Fruit fly (Drosophila melanogaster): ENCODE results near the gene CG42571.

Gene CG42571

DNA sequence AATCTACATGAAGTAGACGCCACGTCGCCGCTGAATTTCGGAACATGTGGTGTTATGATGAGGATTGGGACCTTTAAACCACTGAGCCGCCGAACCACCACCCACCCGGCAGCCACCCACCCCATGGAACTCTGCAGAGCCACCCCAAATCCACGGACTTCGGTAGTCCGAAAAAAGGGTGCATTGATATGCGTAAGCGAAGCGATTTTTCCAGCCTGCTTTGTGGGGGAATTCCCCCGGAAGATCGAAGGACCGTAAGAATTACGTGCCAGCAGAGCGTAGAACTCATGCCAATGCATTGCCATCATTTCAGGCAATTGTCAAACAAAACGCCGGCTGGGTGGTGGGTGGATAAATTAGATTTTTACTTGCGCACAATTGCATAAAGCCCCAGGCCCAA, 38.0 kb upstream of the CG42571 start:
- TF ChIP-seq CG14711 (tag; optimal IDR thresholded peaks at IDR 0.05) (no peak), CG12768 (GFP tag; optimal IDR thresholded peaks at IDR 0.05) (no peak), Mnt (GFP tag; optimal IDR thresholded peaks at IDR 0.05) (no peak), Hr96 (GFP tag; optimal IDR thresholded peaks at IDR 0.05) (no peak), pad (GFP tag; optimal IDR thresholded peaks at IDR 0.05) (no peak), cnc (optimal IDR thresholded peaks at IDR 0.05) (no peak), kay (GFP tag; ENCODE audit: borderline replicate concordance) (no peak), CG7101 (tag; optimal IDR thresholded peaks at IDR 0.05) (no peak), CG7045 (GFP tag; optimal IDR thresholded peaks at IDR 0.05) (no peak), CG11617 (GFP tag; optimal IDR thresholded peaks at IDR 0.05) (no peak), cic (GFP tag; optimal IDR thresholded peaks at IDR 0.05) (no peak)

DNA sequence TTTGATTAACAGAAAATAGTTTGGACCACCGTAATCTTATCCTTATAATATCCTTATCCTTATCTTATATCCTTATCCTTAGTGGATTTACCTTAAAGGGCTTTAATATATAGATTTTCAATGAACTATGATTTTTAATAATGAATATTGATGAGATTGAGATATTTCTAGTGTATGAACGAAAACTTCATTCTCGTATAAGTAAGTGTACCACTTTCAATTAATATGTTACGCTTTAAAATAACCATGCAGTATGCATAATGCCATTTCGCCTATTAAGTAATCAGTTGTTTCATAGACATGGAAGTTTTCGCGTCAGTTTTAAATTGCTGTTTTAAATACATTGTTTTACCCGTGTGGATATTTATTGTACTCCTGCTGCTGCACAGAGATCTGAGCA, 36.8 kb upstream of the CG42571 start, which contains the start of gene CG7304:
CG7304 (plus strand) TSS at position 301 of the 400 bp plus-strand sequence.
- no peak for TF ChIP-seq CG7045 (GFP tag; optimal IDR thresholded peaks at IDR 0.05)
- TF ChIP-seq CG1620 (GFP tag; optimal IDR thresholded peaks at IDR 0.05): no peak
- TF ChIP-seq CG5204 (GFP tag; optimal IDR thresholded peaks at IDR 0.05): no peak
- no peak for TF ChIP-seq Hr96 (GFP tag; optimal IDR thresholded peaks at IDR 0.05)
- TF ChIP-seq Crg-1 (GFP tag; optimal IDR thresholded peaks at IDR 0.05): no peak
- no peak for TF ChIP-seq CG12768 (GFP tag; optimal IDR thresholded peaks at IDR 0.05)
- no peak for TF ChIP-seq cic (GFP tag; optimal IDR thresholded peaks at IDR 0.05)
- no peak for TF ChIP-seq kay (GFP tag; ENCODE audit: borderline replicate concordance)
- TF ChIP-seq Mnt (GFP tag; optimal IDR thresholded peaks at IDR 0.05): no peak
- no peak for TF ChIP-seq tj (GFP tag; optimal IDR thresholded peaks at IDR 0.05)
- TF ChIP-seq ovo (GFP tag; optimal IDR thresholded peaks at IDR 0.05): no peak
- no peak for TF ChIP-seq CG11617 (GFP tag; optimal IDR thresholded peaks at IDR 0.05)
- no peak for TF ChIP-seq cnc (optimal IDR thresholded peaks at IDR 0.05)
- no peak for TF ChIP-seq CG14711 (tag; optimal IDR thresholded peaks at IDR 0.05)
- no peak for TF ChIP-seq CG7101 (tag; optimal IDR thresholded peaks at IDR 0.05)

DNA sequence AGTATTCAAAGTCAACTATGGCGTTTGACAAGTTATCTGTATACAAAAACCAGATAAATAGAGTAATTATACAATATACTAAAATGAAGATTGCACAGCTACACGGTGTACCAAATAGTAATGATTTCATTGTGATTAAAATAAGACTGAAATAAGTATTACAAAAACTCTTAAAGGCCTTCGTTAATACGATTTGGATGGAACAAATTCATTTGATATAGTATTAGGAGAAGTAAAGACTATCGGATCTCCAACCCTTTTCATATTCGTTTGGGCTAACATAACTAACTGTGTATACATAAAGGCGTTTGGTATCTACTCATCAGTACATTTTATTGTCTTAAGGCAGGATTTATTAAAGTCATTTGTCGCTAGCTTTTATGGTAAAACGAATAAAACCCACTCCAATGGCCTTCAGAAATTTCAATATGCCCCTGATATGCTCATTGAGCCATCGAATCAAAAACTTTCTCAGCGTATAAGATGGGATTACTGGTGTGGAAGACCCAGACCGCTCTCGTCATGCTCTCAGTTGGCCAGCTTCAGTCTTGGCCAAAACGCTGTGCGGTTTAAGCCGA, 32.8 kb upstream of the CG42571 start, which contains the start of the genes CG7579 and Pgant8:
CG7579 (minus strand) TSS at position 101 of the 578 bp plus-strand sequence.
Pgant8 (plus strand) TSS at position 528 of the 578 bp plus-strand sequence.
- TF ChIP-seq CG7045 (GFP tag; optimal IDR thresholded peaks at IDR 0.05): no peak
- no peak for TF ChIP-seq CG7101 (tag; optimal IDR thresholded peaks at IDR 0.05)
- TF ChIP-seq Crg-1 (GFP tag; optimal IDR thresholded peaks at IDR 0.05): no peak
- no peak for TF ChIP-seq Mnt (GFP tag; optimal IDR thresholded peaks at IDR 0.05)
- no peak for TF ChIP-seq cnc (optimal IDR thresholded peaks at IDR 0.05)
- no peak for TF ChIP-seq CG11617 (GFP tag; optimal IDR thresholded peaks at IDR 0.05)
- no peak for TF ChIP-seq CG12768 (GFP tag; optimal IDR thresholded peaks at IDR 0.05)
- no peak for TF ChIP-seq tj (GFP tag; optimal IDR thresholded peaks at IDR 0.05)
- TF ChIP-seq CG1620 (GFP tag; optimal IDR thresholded peaks at IDR 0.05): no peak
- TF ChIP-seq ovo (GFP tag; optimal IDR thresholded peaks at IDR 0.05): no peak
- no peak for TF ChIP-seq cic (GFP tag; optimal IDR thresholded peaks at IDR 0.05)
- no peak for TF ChIP-seq bab1 (GFP tag; optimal IDR thresholded peaks at IDR 0.05)
- no peak for TF ChIP-seq Clk (GFP tag; optimal IDR thresholded peaks at IDR 0.05)
- no peak for TF ChIP-seq Hr96 (GFP tag; optimal IDR thresholded peaks at IDR 0.05)
- TF ChIP-seq kay (GFP tag; ENCODE audit: borderline replicate concordance): no peak
- TF ChIP-seq pad (GFP tag; optimal IDR thresholded peaks at IDR 0.05): no peak
- no peak for TF ChIP-seq CG14711 (tag; optimal IDR thresholded peaks at IDR 0.05)
- no peak for TF ChIP-seq CG33017 (tag; optimal IDR thresholded peaks at IDR 0.05)
- no peak for TF ChIP-seq toe (GFP tag; optimal IDR thresholded peaks at IDR 0.05)

DNA sequence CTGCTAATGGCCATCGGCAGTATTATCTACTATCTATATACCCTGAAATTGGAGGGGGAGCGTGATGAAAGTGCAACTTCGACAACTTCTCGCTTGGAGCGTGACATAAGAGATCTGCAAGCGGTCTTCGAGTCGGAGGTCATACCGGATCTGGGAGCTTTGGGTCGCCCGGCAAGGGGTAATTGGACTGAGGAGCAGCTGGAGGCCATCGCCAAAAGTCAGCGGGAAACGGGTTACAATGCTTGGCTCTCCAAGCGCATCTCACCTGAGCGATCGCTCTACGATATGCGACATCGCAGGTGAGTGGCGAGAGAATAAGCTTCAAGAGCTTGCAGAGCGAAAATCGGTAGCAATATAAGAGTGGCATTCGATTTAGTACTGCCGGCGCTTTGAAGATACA, 32.2 kb upstream of the CG42571 start:
- TF ChIP-seq ovo (GFP tag; optimal IDR thresholded peaks at IDR 0.05) (no peak), Hr96 (GFP tag; optimal IDR thresholded peaks at IDR 0.05) (no peak), kay (GFP tag; ENCODE audit: borderline replicate concordance) (no peak), Mnt (GFP tag; optimal IDR thresholded peaks at IDR 0.05) (no peak), CG7101 (tag; optimal IDR thresholded peaks at IDR 0.05) (no peak), cic (GFP tag; optimal IDR thresholded peaks at IDR 0.05) (no peak), CG1620 (GFP tag; optimal IDR thresholded peaks at IDR 0.05) (no peak), cnc (optimal IDR thresholded peaks at IDR 0.05) (no peak), CG7045 (GFP tag; optimal IDR thresholded peaks at IDR 0.05) (no peak)

DNA sequence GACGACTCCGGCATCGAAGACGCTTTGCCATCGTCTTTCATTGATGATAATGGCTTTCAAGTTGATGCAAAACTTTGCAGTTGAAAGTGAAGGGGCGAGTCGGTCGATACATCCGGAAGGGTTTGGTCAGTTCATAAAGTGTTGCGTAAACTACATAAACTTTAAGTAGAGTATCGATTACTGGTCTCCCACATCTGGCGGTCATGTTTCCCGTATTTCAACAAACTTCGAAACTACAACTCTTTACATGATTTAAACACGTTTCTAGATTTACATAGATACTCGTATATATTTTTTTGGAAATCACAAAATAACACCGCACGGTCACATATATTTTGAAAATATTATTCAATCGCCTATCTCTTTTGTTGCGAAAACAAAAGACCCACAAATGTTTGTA, 28.5 kb upstream of the CG42571 start, which contains the start of gene CG34452:
CG34452 (minus strand) TSS at position 101 of the 400 bp plus-strand sequence.
- no peak for TF ChIP-seq CG12768 (GFP tag; optimal IDR thresholded peaks at IDR 0.05)
- no peak for TF ChIP-seq CG33017 (tag; optimal IDR thresholded peaks at IDR 0.05)
- TF ChIP-seq kay (GFP tag; ENCODE audit: borderline replicate concordance): no peak
- no peak for TF ChIP-seq Mnt (GFP tag; optimal IDR thresholded peaks at IDR 0.05)
- TF ChIP-seq CG14711 (tag; optimal IDR thresholded peaks at IDR 0.05): no peak
- no peak for TF ChIP-seq CG1620 (GFP tag; optimal IDR thresholded peaks at IDR 0.05)
- TF ChIP-seq Crg-1 (GFP tag; optimal IDR thresholded peaks at IDR 0.05): no peak
- TF ChIP-seq Clk (GFP tag; optimal IDR thresholded peaks at IDR 0.05): no peak
- TF ChIP-seq ovo (GFP tag; optimal IDR thresholded peaks at IDR 0.05): no peak
- no peak for TF ChIP-seq bab1 (GFP tag; optimal IDR thresholded peaks at IDR 0.05)

DNA sequence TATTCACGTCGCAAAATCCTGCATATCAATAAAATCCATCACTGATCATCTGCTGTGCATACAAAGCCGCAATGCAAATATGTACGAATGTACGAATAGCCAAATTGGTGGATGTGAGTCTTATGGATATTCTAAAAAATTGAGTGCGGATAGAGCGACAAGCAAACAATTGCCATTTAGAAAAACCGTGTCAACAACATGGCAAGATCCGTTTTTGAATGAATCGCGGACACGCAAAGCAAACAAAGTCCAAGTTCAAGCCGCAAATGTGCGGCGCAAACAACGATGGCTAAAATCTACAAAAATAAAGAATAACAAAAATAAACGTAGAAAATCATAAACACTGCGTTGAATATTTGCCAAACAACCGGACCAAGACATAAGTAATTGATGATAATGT, 26.7 kb upstream of the CG42571 start:
- TF ChIP-seq Clk (GFP tag; optimal IDR thresholded peaks at IDR 0.05) (no peak), Crg-1 (GFP tag; optimal IDR thresholded peaks at IDR 0.05) (no peak), tj (GFP tag; optimal IDR thresholded peaks at IDR 0.05) (no peak), bab1 (GFP tag; optimal IDR thresholded peaks at IDR 0.05) (no peak), CG12768 (GFP tag; optimal IDR thresholded peaks at IDR 0.05) (no peak), ovo (GFP tag; optimal IDR thresholded peaks at IDR 0.05) (no peak), CG5204 (GFP tag; optimal IDR thresholded peaks at IDR 0.05) (no peak), CG11617 (GFP tag; optimal IDR thresholded peaks at IDR 0.05) (no peak)
